Fruit fly (Drosophila melanogaster) ovary, adult (tissue): ENCODE data around the gene CG12520.

Experiments used
- CG17801 ChIP-seq: fragments of 200-800 bp; optimal IDR thresholded peaks from 2 replicates; lab custom pipeline; 2019; ENCODE audit warnings: missing biosample characterization, mild to moderate bottlenecking, missing genetic modification characterization, moderate library complexity; ENCODE audit not compliant: partially characterized antibody

Gene CG12520

dm6 chr3L:12853423-12853822 lies 49.1 kb downstream of the CG12520 start, which contains the start of gene Ent3:
TSS of gene Ent3 (plus strand) at chr3L:12853646.
- TF ChIP-seq CG17801, result no peak
